Fruit fly (Drosophila melanogaster) whole organism, embryonic: Measurements from ENCODE around the gene Pxn.

Experiments used
- ATbp ChIP-seq: fragments of 200-800 bp; sonication (Bioruptor generic); optimal IDR thresholded peaks from 2 replicates; lab custom pipeline; 2017; ENCODE audit warnings: missing biosample characterization, mild to moderate bottlenecking, missing genetic modification characterization, missing genetic modification reagents
- Antp ChIP-seq: fragments of 200-800 bp; sonication (Bioruptor generic); optimal IDR thresholded peaks from 3 replicates; lab custom pipeline; 2016; ENCODE audit warnings: missing biosample characterization, missing genetic modification characterization
- B-H2 ChIP-seq: fragments of 200-800 bp; sonication (Bioruptor generic); optimal IDR thresholded peaks from 2 replicates; lab custom pipeline; 2018; ENCODE audit warnings: missing biosample characterization, mild to moderate bottlenecking, missing genetic modification characterization
- CG10654 ChIP-seq: fragments of 200-800 bp; sonication (Bioruptor generic); optimal IDR thresholded peaks from 2 replicates; lab custom pipeline; 2016; ENCODE audit warnings: missing biosample characterization, missing genetic modification characterization
- CG11093 ChIP-seq: fragments of 200-800 bp; sonication (Bioruptor generic); IDR thresholded peaks from 3 replicates; pipeline ENCODE4 v1.3.6; 2022; ENCODE audit warnings: missing biosample characterization, missing genetic modification characterization
- CG11695 ChIP-seq: fragments of 200-800 bp; sonication (Bioruptor generic); IDR thresholded peaks from 3 replicates; pipeline ENCODE4 v1.3.6; 2022; ENCODE audit warnings: missing biosample characterization, missing genetic modification characterization
- CG12104 ChIP-seq: fragments of 200-800 bp; sonication (Bioruptor generic); optimal IDR thresholded peaks from 3 replicates; lab custom pipeline; 2016; ENCODE audit warnings: missing biosample characterization, missing genetic modification characterization
- CG13775 ChIP-seq: fragments of 200-800 bp; sonication (Bioruptor generic); optimal IDR thresholded peaks from 3 replicates; lab custom pipeline; 2017; ENCODE audit warnings: missing biosample characterization, mild to moderate bottlenecking, missing genetic modification characterization
- CG14441 ChIP-seq: fragments of 200-800 bp; sonication (Bioruptor generic); IDR thresholded peaks from 2 replicates; pipeline ENCODE4 v1.3.6; 2022; ENCODE audit warnings: missing biosample characterization, missing genetic modification characterization
- CG14965 ChIP-seq: fragments of 200-800 bp; sonication (Bioruptor generic); optimal IDR thresholded peaks from 2 replicates; lab custom pipeline; 2016; ENCODE audit warnings: missing biosample characterization, missing genetic modification characterization, borderline replicate concordance
- CG15514 ChIP-seq: fragments of 200-800 bp; sonication (Bioruptor generic); optimal IDR thresholded peaks from 3 replicates; lab custom pipeline; 2017; ENCODE audit warnings: missing biosample characterization, missing genetic modification characterization, mild to moderate bottlenecking, moderate library complexity, missing genetic modification reagents
- CG15601 ChIP-seq: fragments of 200-800 bp; sonication (Bioruptor generic); optimal IDR thresholded peaks from 3 replicates; lab custom pipeline; 2019; ENCODE audit warnings: missing biosample characterization, mild to moderate bottlenecking, missing genetic modification characterization, moderate library complexity
- CG17361 ChIP-seq: fragments of 200-800 bp; sonication (Bioruptor generic); IDR thresholded peaks from 3 replicates; pipeline ENCODE4 v1.3.6; 2022; ENCODE audit warnings: missing biosample characterization, missing genetic modification characterization
- CG2712 ChIP-seq: fragments of 200-800 bp; optimal IDR thresholded peaks from 3 replicates; lab custom pipeline; 2019; ENCODE audit warnings: missing biosample characterization, mild to moderate bottlenecking, missing genetic modification characterization, moderate library complexity
- CG30403 ChIP-seq: fragments of 200-800 bp; sonication (Bioruptor generic); optimal IDR thresholded peaks from 3 replicates; lab custom pipeline; 2016; ENCODE audit warnings: missing biosample characterization, missing genetic modification characterization
- CG31365 ChIP-seq: fragments of 200-800 bp; sonication (Bioruptor generic); optimal IDR thresholded peaks from 2 replicates; lab custom pipeline; 2018; ENCODE audit warnings: missing biosample characterization, mild to moderate bottlenecking, missing genetic modification characterization
- CG7786 ChIP-seq: fragments of 200-800 bp; sonication (Bioruptor generic); optimal IDR thresholded peaks from 2 replicates; lab custom pipeline; 2016; ENCODE audit warnings: missing biosample characterization, missing genetic modification characterization
- CG8089 ChIP-seq: fragments of 200-800 bp; sonication (Bioruptor generic); optimal IDR thresholded peaks from 3 replicates; lab custom pipeline; 2016; ENCODE audit warnings: missing biosample characterization, missing genetic modification characterization
- CG9215 ChIP-seq: fragments of 200-800 bp; sonication (Bioruptor generic); IDR thresholded peaks from 2 replicates; pipeline ENCODE4 v1.3.6; 2022; ENCODE audit warnings: missing biosample characterization, missing genetic modification characterization
- CG9727 ChIP-seq: fragments of 200-800 bp; sonication (Bioruptor generic); optimal IDR thresholded peaks from 3 replicates; lab custom pipeline; 2017; ENCODE audit warnings: missing biosample characterization, mild to moderate bottlenecking, missing genetic modification characterization
- CG9876 ChIP-seq: fragments of 200-800 bp; sonication (Bioruptor generic); optimal IDR thresholded peaks from 2 replicates; lab custom pipeline; 2016; ENCODE audit warnings: missing biosample characterization, missing genetic modification characterization
- Gug ChIP-seq: fragments of 200-800 bp; sonication (Bioruptor generic); IDR thresholded peaks from 4 replicates; pipeline ENCODE4 v1.3.6; 2022; ENCODE audit warnings: missing biosample characterization, missing genetic modification characterization
- HLH4C ChIP-seq: fragments of 200-800 bp; sonication (Bioruptor generic); IDR thresholded peaks from 3 replicates; pipeline ENCODE4 v1.3.6; 2022; ENCODE audit warnings: missing biosample characterization, missing genetic modification characterization; ENCODE audit not compliant: partially characterized antibody
- Hr78 ChIP-seq, 2 experiments: fragments of 200-800 bp in 1 of 2; fragments of >200 bp in 1 of 2; sonication (Bioruptor generic) in 1 of 2; optimal IDR thresholded peaks; 2 replicates each; lab custom pipeline; 2017 to 2019; ENCODE audit warnings: missing biosample characterization in 2 of 2, missing genetic modification characterization in 2 of 2, mild to moderate bottlenecking in 1 of 2, moderate library complexity in 1 of 2
- MBD-R2 ChIP-seq: fragments of 200-800 bp; sonication (Bioruptor generic); IDR thresholded peaks from 2 replicates; pipeline ENCODE4 v1.3.6; 2022; ENCODE audit warnings: missing biosample characterization, missing genetic modification characterization
- Mrtf ChIP-seq: fragments of 200-800 bp; sonication (Bioruptor generic); IDR thresholded peaks from 3 replicates; pipeline ENCODE4 v1.3.6; 2022; ENCODE audit warnings: missing biosample characterization, missing genetic modification characterization
- Pdp1 ChIP-seq, 2 experiments: fragments of 200-800 bp; sonication (Bioruptor generic); optimal IDR thresholded peaks; 3 replicates each; lab custom pipeline; 2016; ENCODE audit warnings: missing biosample characterization in 2 of 2, missing genetic modification characterization in 2 of 2, mild to moderate bottlenecking in 1 of 2, moderate library complexity in 1 of 2
- Ptx1 ChIP-seq: fragments of 200-800 bp; sonication (Bioruptor generic); IDR thresholded peaks from 2 replicates; pipeline ENCODE4 v1.3.6; 2022; ENCODE audit warnings: missing biosample characterization, missing genetic modification characterization
- Sox102F ChIP-seq: fragments of 200-800 bp; sonication (Bioruptor generic); optimal IDR thresholded peaks from 2 replicates; lab custom pipeline; 2018; ENCODE audit warnings: missing biosample characterization, mild to moderate bottlenecking, missing genetic modification characterization, moderate library complexity
- Sry-β ChIP-seq: fragments of 200-800 bp; sonication (Bioruptor generic); optimal IDR thresholded peaks from 2 replicates; lab custom pipeline; 2018; ENCODE audit warnings: missing biosample characterization, mild to moderate bottlenecking, missing genetic modification characterization, moderate library complexity
- Stat92E ChIP-seq, 3 experiments: fragments of >200 bp in 2 of 3; fragments of 200-800 bp in 1 of 3; sonication (Bioruptor generic) in 1 of 3; optimal IDR thresholded peaks; 2 replicates each; lab custom pipeline; 2017 to 2019; ENCODE audit warnings: missing biosample characterization in 3 of 3, missing genetic modification characterization in 3 of 3, mild to moderate bottlenecking in 1 of 3, moderate library complexity in 1 of 3
- Taf1 ChIP-seq: fragments of 200-800 bp; sonication (Bioruptor generic); IDR thresholded peaks from 2 replicates; pipeline ENCODE4 v1.3.6; 2022; ENCODE audit warnings: missing biosample characterization, missing genetic modification characterization
- Tbp ChIP-seq: fragments of >200 bp; optimal IDR thresholded peaks from 2 replicates; lab custom pipeline; 2018; ENCODE audit warnings: missing biosample characterization, missing genetic modification characterization
- Xrp1 ChIP-seq: fragments of 200-800 bp; sonication (Bioruptor generic); IDR thresholded peaks from 2 replicates; pipeline ENCODE4 v1.3.6; 2022; ENCODE audit warnings: missing biosample characterization, missing genetic modification characterization
- ab ChIP-seq: fragments of 200-800 bp; sonication (Bioruptor generic); optimal IDR thresholded peaks from 2 replicates; lab custom pipeline; 2016; ENCODE audit warnings: missing biosample characterization, missing genetic modification characterization
- al ChIP-seq: fragments of 200-800 bp; sonication (Bioruptor generic); IDR thresholded peaks from 2 replicates; pipeline ENCODE4 v1.3.6; 2022; ENCODE audit warnings: missing biosample characterization, missing genetic modification characterization
- bcd ChIP-seq: fragments of 200-800 bp; sonication (Bioruptor generic); optimal IDR thresholded peaks from 2 replicates; lab custom pipeline; 2017; ENCODE audit warnings: missing biosample characterization, mild to moderate bottlenecking, missing genetic modification characterization
- cg ChIP-seq: fragments of 200-800 bp; sonication (Bioruptor generic); optimal IDR thresholded peaks from 3 replicates; lab custom pipeline; 2019; ENCODE audit warnings: missing biosample characterization, mild to moderate bottlenecking, missing genetic modification characterization, moderate library complexity
- cwo ChIP-seq: fragments of 200-800 bp; sonication (Bioruptor generic); optimal IDR thresholded peaks from 3 replicates; lab custom pipeline; 2017; ENCODE audit warnings: missing biosample characterization, missing genetic modification characterization, mild to moderate bottlenecking, moderate library complexity, missing genetic modification reagents
- dan ChIP-seq: fragments of 200-800 bp; sonication (Bioruptor generic); IDR thresholded peaks from 2 replicates; pipeline ENCODE4 v1.3.6; 2022; ENCODE audit warnings: missing biosample characterization, missing genetic modification characterization
- en ChIP-seq: fragments of 200-800 bp; sonication (Bioruptor generic); optimal IDR thresholded peaks from 2 replicates; lab custom pipeline; 2016; ENCODE audit warnings: missing biosample characterization, missing genetic modification characterization
- gfzf ChIP-seq: fragments of 200-800 bp; sonication (Bioruptor generic); optimal IDR thresholded peaks from 2 replicates; lab custom pipeline; 2016; ENCODE audit warnings: missing biosample characterization, mild to moderate bottlenecking, missing genetic modification characterization, moderate library complexity
- gsb ChIP-seq: fragments of 200-800 bp; sonication (Bioruptor generic); IDR thresholded peaks from 2 replicates; pipeline ENCODE4 v1.3.6; 2022; ENCODE audit warnings: missing biosample characterization, missing genetic modification characterization
- hkb ChIP-seq, 2 experiments: fragments of 200-800 bp in 1 of 2; fragments of >200 bp in 1 of 2; sonication (Bioruptor generic) in 1 of 2; IDR thresholded peaks in 1 of 2; optimal IDR thresholded peaks in 1 of 2; 2 replicates each; pipeline versions ENCODE4 v1.3.6 to Lab custom; 2017 to 2022; ENCODE audit warnings: missing biosample characterization in 1 of 2, missing genetic modification characterization in 1 of 2
- ind ChIP-seq: fragments of 200-800 bp; sonication (Bioruptor generic); optimal IDR thresholded peaks from 3 replicates; lab custom pipeline; 2016; ENCODE audit warnings: missing biosample characterization, missing genetic modification characterization
- klu ChIP-seq: fragments of 200-800 bp; sonication (Bioruptor generic); IDR thresholded peaks from 2 replicates; pipeline ENCODE4 v1.3.6; 2022; ENCODE audit warnings: missing biosample characterization, missing genetic modification characterization
- pnt ChIP-seq: fragments of 200-800 bp; sonication (Bioruptor generic); optimal IDR thresholded peaks from 3 replicates; lab custom pipeline; 2016; ENCODE audit warnings: missing biosample characterization, missing genetic modification characterization
- sd ChIP-seq: fragments of 200-800 bp; sonication (Bioruptor generic); optimal IDR thresholded peaks from 3 replicates; lab custom pipeline; 2018; ENCODE audit warnings: missing biosample characterization, mild to moderate bottlenecking, missing genetic modification characterization, moderate library complexity
- slbo ChIP-seq: fragments of 200-800 bp; sonication (Bioruptor generic); IDR thresholded peaks from 2 replicates; pipeline ENCODE4 v1.3.6; 2022; ENCODE audit warnings: missing biosample characterization, missing genetic modification characterization
- vnd ChIP-seq: fragments of 200-800 bp; sonication (Bioruptor generic); IDR thresholded peaks from 3 replicates; pipeline ENCODE4 v1.3.6; 2022; ENCODE audit warnings: missing biosample characterization, missing genetic modification characterization; ENCODE audit not compliant: partially characterized antibody
- z ChIP-seq: fragments of 200-800 bp; sonication (Bioruptor generic); IDR thresholded peaks from 3 replicates; pipeline ENCODE4 v1.3.6; 2022; ENCODE audit warnings: missing biosample characterization, missing genetic modification characterization

Gene Pxn

dm6 chr3L:2571975-2572374, 57.9 kb downstream of the Pxn start (continued):
- TF ChIP-seq CG9727, result peak; percentile 29
- no peak for TF ChIP-seq Tbp
- no peak for TF ChIP-seq CG9876
- no peak; the same call in 1 of the 2 replicates for TF ChIP-seq MBD-R2
- no peak for TF ChIP-seq CG13775 (GFP tag; lab: Kevin White, UChicago)
- TF ChIP-seq B-H2 (GFP tag; lab: Kevin White, UChicago), result no peak
- peak; percentile 24 for TF ChIP-seq Antp (GFP tag; lab: Kevin White, UChicago)
- no peak for TF ChIP-seq CG2712 (tag; lab: Kevin White, UChicago)
- TF ChIP-seq ind (GFP tag; lab: Kevin White, UChicago), result peak; percentile 62
- TF ChIP-seq CG11093 (GFP tag; lab: Robert Waterston, UW), result peak; percentile 26; the same call in 1 of the 3 replicates
- TF ChIP-seq Gug (GFP tag; lab: Robert Waterston, UW), result peak; percentile 65
- no peak for TF ChIP-seq z
- no peak for TF ChIP-seq CG14965
- TF ChIP-seq CG15514, result peak; percentile 23
- TF ChIP-seq CG15601 (tag; lab: Kevin White, UChicago), result no peak
- TF ChIP-seq klu (GFP tag; lab: Robert Waterston, UW), result no peak
- no peak for TF ChIP-seq ab (GFP tag; lab: Kevin White, UChicago)
- no peak for TF ChIP-seq al (GFP tag; lab: Robert Waterston, UW)
- TF ChIP-seq Sox102F (GFP tag; lab: Kevin White, UChicago), result peak; percentile 40
- TF ChIP-seq hkb (optimal IDR thresholded peaks at IDR 0.05; lab: Kevin White, UChicago), result no peak
- TF ChIP-seq hkb (GFP tag; IDR thresholded peaks at IDR 0.05; lab: Robert Waterston, UW), result peak; percentile 37; the same call in 1 of the 2 replicates
- TF ChIP-seq CG7786 (GFP tag; lab: Kevin White, UChicago), result no peak
- TF ChIP-seq CG31365 (tag; lab: Kevin White, UChicago), result no peak
- no peak for TF ChIP-seq CG17361
- peak; percentile 85 for TF ChIP-seq Ptx1 (GFP tag; lab: Robert Waterston, UW)
- TF ChIP-seq HLH4C (GFP tag; lab: Robert Waterston, UW), result no peak
- no peak for TF ChIP-seq ATbp (GFP tag; lab: Kevin White, UChicago)
- no peak for TF ChIP-seq CG8089 (GFP tag; lab: Kevin White, UChicago)
- no peak for TF ChIP-seq Hr78 (GFP tag; optimal IDR thresholded peaks at IDR 0.05; lab: Kevin White, UChicago)
- TF ChIP-seq gsb (GFP tag; lab: Robert Waterston, UW), result no peak
- peak; percentile 55 for TF ChIP-seq CG11695 (GFP tag; lab: Robert Waterston, UW)
- no peak for TF ChIP-seq CG9215 (GFP tag; lab: Robert Waterston, UW)
- no peak for TF ChIP-seq CG12104 (GFP tag; lab: Kevin White, UChicago)
- TF ChIP-seq Sry-β (GFP tag; lab: Kevin White, UChicago), result no peak
- TF ChIP-seq gfzf, result no peak
- TF ChIP-seq slbo (GFP tag; lab: Robert Waterston, UW), result peak; percentile 67
- TF ChIP-seq bcd (GFP tag; lab: Kevin White, UChicago), result peak; percentile 0
- no peak for TF ChIP-seq Stat92E (GFP tag; optimal IDR thresholded peaks at IDR 0.05; lab: Kevin White, UChicago)
- TF ChIP-seq en (GFP tag; lab: Kevin White, UChicago), result no peak
- TF ChIP-seq vnd, result no peak
- no peak for TF ChIP-seq dan (GFP tag; lab: Robert Waterston, UW)
- peak; percentile 63 for TF ChIP-seq CG14441 (GFP tag; lab: Robert Waterston, UW)
- no peak for TF ChIP-seq pnt
- TF ChIP-seq CG10654 (GFP tag; lab: Kevin White, UChicago), result peak; percentile 18
- no peak for TF ChIP-seq CG30403 (GFP tag; lab: Kevin White, UChicago)
- TF ChIP-seq cg (GFP tag; lab: Kevin White, UChicago), result no peak
- peak; percentile 56 for TF ChIP-seq Xrp1 (GFP tag; lab: Robert Waterston, UW)
- peak; percentile 34 for TF ChIP-seq cwo (GFP tag; lab: Kevin White, UChicago)
- TF ChIP-seq Taf1, result 0 out of 2 replicates have a peak, but pooled peaks have one; percentile 32
- no peak for TF ChIP-seq sd (tag; lab: Kevin White, UChicago)
- peak; percentile 14 to 42 for TF ChIP-seq Pdp1 (GFP tag; optimal IDR thresholded peaks at IDR 0.05; lab: Kevin White, UChicago)
- peak; percentile 62; the same call in 2 of the 3 replicates for TF ChIP-seq Mrtf (GFP tag; lab: Robert Waterston, UW)
